Fruit fly (Drosophila melanogaster) whole organism, embryonic: ENCODE measurements around the gene Glyat.

Experiments
- Atf6 ChIP-seq: fragments of 200-800 bp; sonication (Bioruptor generic); IDR thresholded peaks from 2 replicates; pipeline ENCODE4 v1.3.6; 2022; ENCODE audit warnings: missing biosample characterization, missing genetic modification characterization
- Awh ChIP-seq: fragments of 200-800 bp; sonication (Bioruptor generic); IDR thresholded peaks from 2 replicates; pipeline ENCODE4, ENCODE4 v1.3.6; 2022; ENCODE audit warnings: missing biosample characterization, missing genetic modification characterization
- Bdp1 ChIP-seq: fragments of 200-800 bp; sonication (Bioruptor generic); optimal IDR thresholded peaks from 3 replicates; lab custom pipeline; 2016; ENCODE audit warnings: missing biosample characterization, missing genetic modification characterization
- C15 ChIP-seq: fragments of 200-800 bp; sonication (Bioruptor generic); IDR thresholded peaks from 3 replicates; pipeline ENCODE4 v1.3.6; 2022; ENCODE audit warnings: missing biosample characterization, missing genetic modification characterization
- CG10321 ChIP-seq: fragments of 200-800 bp; sonication (Bioruptor generic); IDR thresholded peaks from 2 replicates; pipeline ENCODE4 v1.3.6; 2022; ENCODE audit warnings: missing biosample characterization, missing genetic modification characterization
- CG10959 ChIP-seq: fragments of 200-800 bp; sonication (Bioruptor generic); IDR thresholded peaks from 2 replicates; pipeline ENCODE4 v1.3.6; 2022; ENCODE audit warnings: missing biosample characterization, missing genetic modification characterization
- CG11085 ChIP-seq: fragments of 200-800 bp; sonication (Bioruptor generic); IDR thresholded peaks from 2 replicates; pipeline ENCODE4 v1.3.6; 2022; ENCODE audit warnings: missing biosample characterization, missing genetic modification characterization
- CG11398 ChIP-seq: fragments of 200-800 bp; sonication (Bioruptor generic); optimal IDR thresholded peaks from 2 replicates; lab custom pipeline; 2016; ENCODE audit warnings: missing biosample characterization, missing genetic modification characterization
- CG11456 ChIP-seq: fragments of 200-800 bp; sonication (Bioruptor generic); IDR thresholded peaks from 3 replicates; pipeline ENCODE4 v1.3.6; 2022; ENCODE audit warnings: missing biosample characterization, missing genetic modification characterization
- CG12071 ChIP-seq: fragments of 200-800 bp; sonication (Bioruptor generic); optimal IDR thresholded peaks from 3 replicates; lab custom pipeline; 2018; ENCODE audit warnings: missing biosample characterization, mild to moderate bottlenecking, missing genetic modification characterization
- CG14667 ChIP-seq: fragments of 200-800 bp; sonication (Bioruptor generic); IDR thresholded peaks from 2 replicates; pipeline ENCODE4 v1.3.6; 2022; ENCODE audit warnings: missing biosample characterization, missing genetic modification characterization
- CG14965 ChIP-seq: fragments of 200-800 bp; sonication (Bioruptor generic); optimal IDR thresholded peaks from 2 replicates; lab custom pipeline; 2016; ENCODE audit warnings: missing biosample characterization, missing genetic modification characterization, borderline replicate concordance
- CG17385 ChIP-seq: fragments of 200-800 bp; sonication (Bioruptor generic); optimal IDR thresholded peaks from 3 replicates; lab custom pipeline; 2018; ENCODE audit warnings: missing biosample characterization, mild to moderate bottlenecking, missing genetic modification characterization
- CG17912 ChIP-seq: fragments of 200-800 bp; sonication (Bioruptor generic); optimal IDR thresholded peaks from 2 replicates; lab custom pipeline; 2018; ENCODE audit warnings: missing biosample characterization, mild to moderate bottlenecking, missing genetic modification characterization
- CG18619 ChIP-seq: fragments of 200-800 bp; sonication (Bioruptor generic); optimal IDR thresholded peaks from 3 replicates; lab custom pipeline; 2017; ENCODE audit warnings: missing biosample characterization, mild to moderate bottlenecking, missing genetic modification characterization
- CG2889 ChIP-seq: fragments of 200-800 bp; sonication (Bioruptor generic); IDR thresholded peaks from 3 replicates; pipeline ENCODE4 v1.3.6; 2022; ENCODE audit warnings: missing biosample characterization, missing genetic modification characterization
- CG33557 ChIP-seq: fragments of 200-800 bp; sonication (Bioruptor generic); optimal IDR thresholded peaks from 2 replicates; lab custom pipeline; 2019; ENCODE audit warnings: missing biosample characterization, mild to moderate bottlenecking, missing genetic modification characterization, moderate library complexity
- CG42726 ChIP-seq: fragments of 200-800 bp; sonication (Bioruptor generic); IDR thresholded peaks from 2 replicates; pipeline ENCODE4 v1.3.6; 2022; ENCODE audit warnings: missing biosample characterization, missing genetic modification characterization; ENCODE audit not compliant: partially characterized antibody
- CG4707 ChIP-seq: fragments of 200-800 bp; sonication (Bioruptor generic); optimal IDR thresholded peaks from 2 replicates; lab custom pipeline; 2018; ENCODE audit warnings: missing biosample characterization, mild to moderate bottlenecking, missing genetic modification characterization, moderate library complexity
- CG6689 ChIP-seq: fragments of 200-800 bp; sonication (Bioruptor generic); IDR thresholded peaks from 2 replicates; pipeline ENCODE4 v1.3.6; 2022; ENCODE audit warnings: missing biosample characterization, missing genetic modification characterization
- CG6791 ChIP-seq: fragments of 200-800 bp; sonication (Bioruptor generic); IDR thresholded peaks from 3 replicates; pipeline ENCODE4 v1.3.6; 2022; ENCODE audit warnings: missing biosample characterization, missing genetic modification characterization; ENCODE audit not compliant: partially characterized antibody
- CG6813 ChIP-seq: fragments of 200-800 bp; sonication (Bioruptor generic); optimal IDR thresholded peaks from 2 replicates; lab custom pipeline; 2017; ENCODE audit warnings: missing biosample characterization, missing genetic modification characterization, mild to moderate bottlenecking, moderate library complexity, missing genetic modification reagents
- CG7556 ChIP-seq: fragments of 200-800 bp; sonication (Bioruptor generic); optimal IDR thresholded peaks from 2 replicates; lab custom pipeline; 2017; ENCODE audit warnings: missing biosample characterization, mild to moderate bottlenecking, missing genetic modification characterization
- CG9817 ChIP-seq: fragments of 200-800 bp; sonication (Bioruptor generic); optimal IDR thresholded peaks from 2 replicates; lab custom pipeline; 2018; ENCODE audit warnings: missing biosample characterization, mild to moderate bottlenecking, missing genetic modification characterization, moderate library complexity
- CG9876 ChIP-seq: fragments of 200-800 bp; sonication (Bioruptor generic); optimal IDR thresholded peaks from 2 replicates; lab custom pipeline; 2016; ENCODE audit warnings: missing biosample characterization, missing genetic modification characterization
- CTCF ChIP-seq: fragments of 200-800 bp; sonication (Bioruptor generic); optimal IDR thresholded peaks from 2 replicates; lab custom pipeline; 2017; ENCODE audit warnings: missing biosample characterization, mild to moderate bottlenecking, missing genetic modification characterization, moderate library complexity
- CrebB ChIP-seq: fragments of 200-800 bp; sonication (Bioruptor generic); optimal IDR thresholded peaks from 3 replicates; lab custom pipeline; 2018; ENCODE audit warnings: missing biosample characterization, mild to moderate bottlenecking, missing genetic modification characterization
- HHEX ChIP-seq: fragments of 200-800 bp; sonication (Bioruptor generic); optimal IDR thresholded peaks from 3 replicates; lab custom pipeline; 2017; ENCODE audit warnings: missing biosample characterization, mild to moderate bottlenecking, missing genetic modification characterization, missing genetic modification reagents
- HLH54F ChIP-seq: fragments of 200-800 bp; sonication (Bioruptor generic); optimal IDR thresholded peaks from 3 replicates; lab custom pipeline; 2016; ENCODE audit warnings: missing biosample characterization, missing genetic modification characterization
- Hmx ChIP-seq: fragments of 200-800 bp; sonication (Bioruptor generic); optimal IDR thresholded peaks from 2 replicates; lab custom pipeline; 2016; ENCODE audit warnings: missing biosample characterization, missing genetic modification characterization
- Hr3 ChIP-seq: fragments of 200-800 bp; sonication (Bioruptor generic); optimal IDR thresholded peaks from 3 replicates; lab custom pipeline; 2016; ENCODE audit warnings: missing biosample characterization, missing genetic modification characterization
- Hsf ChIP-seq: fragments of 200-800 bp; sonication (Bioruptor generic); optimal IDR thresholded peaks from 3 replicates; lab custom pipeline; 2016; ENCODE audit warnings: missing biosample characterization, missing genetic modification characterization
- Lhr ChIP-seq: fragments of 200-800 bp; sonication (Bioruptor generic); optimal IDR thresholded peaks from 3 replicates; lab custom pipeline; 2017; ENCODE audit warnings: mild to moderate bottlenecking, missing biosample characterization, missing genetic modification reagents, missing genetic modification characterization
- PHDP ChIP-seq: fragments of 200-800 bp; sonication (Bioruptor generic); optimal IDR thresholded peaks from 3 replicates; lab custom pipeline; 2018; ENCODE audit warnings: missing biosample characterization, mild to moderate bottlenecking, missing genetic modification characterization, moderate library complexity
- Sox100B ChIP-seq: fragments of 200-800 bp; sonication (Bioruptor generic); optimal IDR thresholded peaks from 3 replicates; lab custom pipeline; 2018; ENCODE audit warnings: missing biosample characterization, mild to moderate bottlenecking, missing genetic modification characterization
- Sox102F ChIP-seq: fragments of 200-800 bp; sonication (Bioruptor generic); optimal IDR thresholded peaks from 2 replicates; lab custom pipeline; 2018; ENCODE audit warnings: missing biosample characterization, mild to moderate bottlenecking, missing genetic modification characterization, moderate library complexity
- Spps ChIP-seq: fragments of 200-800 bp; sonication (Bioruptor generic); optimal IDR thresholded peaks from 2 replicates; lab custom pipeline; 2018; ENCODE audit warnings: missing biosample characterization, mild to moderate bottlenecking, missing genetic modification characterization
- TFAM ChIP-seq: fragments of 200-800 bp; sonication (Bioruptor generic); optimal IDR thresholded peaks from 2 replicates; lab custom pipeline; 2017; ENCODE audit warnings: missing biosample characterization, missing genetic modification characterization, inconsistent platforms
- Taf1 ChIP-seq: fragments of 200-800 bp; sonication (Bioruptor generic); IDR thresholded peaks from 2 replicates; pipeline ENCODE4 v1.3.6; 2022; ENCODE audit warnings: missing biosample characterization, missing genetic modification characterization
- az2 ChIP-seq: fragments of 200-800 bp; sonication (Bioruptor generic); optimal IDR thresholded peaks from 3 replicates; lab custom pipeline; 2016; ENCODE audit warnings: missing biosample characterization, missing genetic modification characterization
- br ChIP-seq: fragments of >200 bp; optimal IDR thresholded peaks from 2 replicates; lab custom pipeline; 2017
- fd96Cb ChIP-seq: fragments of 200-800 bp; sonication (Bioruptor generic); optimal IDR thresholded peaks from 2 replicates; lab custom pipeline; 2018; ENCODE audit warnings: missing biosample characterization, mild to moderate bottlenecking, missing genetic modification characterization, moderate library complexity
- ftz-f1 ChIP-seq: fragments of 200-800 bp; sonication (Bioruptor generic); optimal IDR thresholded peaks from 2 replicates; lab custom pipeline; 2016; ENCODE audit warnings: missing biosample characterization, missing genetic modification characterization
- grau ChIP-seq: fragments of 200-800 bp; optimal IDR thresholded peaks from 3 replicates; lab custom pipeline; 2019; ENCODE audit warnings: missing biosample characterization, mild to moderate bottlenecking, missing genetic modification characterization, moderate library complexity
- jumu ChIP-seq: fragments of 200-800 bp; sonication (Bioruptor generic); optimal IDR thresholded peaks from 3 replicates; lab custom pipeline; 2016; ENCODE audit warnings: missing biosample characterization, missing genetic modification characterization
- kni ChIP-seq: fragments of 200-800 bp; sonication (Bioruptor generic); optimal IDR thresholded peaks from 3 replicates; lab custom pipeline; 2017; ENCODE audit warnings: mild to moderate bottlenecking, missing biosample characterization, missing genetic modification reagents, missing genetic modification characterization
- mld ChIP-seq: fragments of 200-800 bp; sonication (Bioruptor generic); IDR thresholded peaks from 3 replicates; pipeline ENCODE4 v1.3.6; 2022; ENCODE audit warnings: missing biosample characterization, missing genetic modification characterization; ENCODE audit not compliant: partially characterized antibody
- pzg ChIP-seq: fragments of 200-800 bp; sonication (Bioruptor generic); optimal IDR thresholded peaks from 3 replicates; lab custom pipeline; 2018; ENCODE audit warnings: missing biosample characterization, mild to moderate bottlenecking, missing genetic modification characterization, moderate library complexity
- repo ChIP-seq: fragments of 200-800 bp; sonication (Bioruptor generic); optimal IDR thresholded peaks from 2 replicates; lab custom pipeline; 2016; ENCODE audit warnings: missing biosample characterization, missing genetic modification characterization
- schlank ChIP-seq: fragments of 200-800 bp; sonication (Bioruptor generic); optimal IDR thresholded peaks from 2 replicates; lab custom pipeline; 2018; ENCODE audit warnings: missing biosample characterization, mild to moderate bottlenecking, missing genetic modification characterization
- scrt ChIP-seq: fragments of 200-800 bp; sonication (Bioruptor generic); optimal IDR thresholded peaks from 2 replicates; lab custom pipeline; 2018; ENCODE audit warnings: missing biosample characterization, mild to moderate bottlenecking, missing genetic modification characterization, moderate library complexity
- sim ChIP-seq: fragments of 200-800 bp; sonication (Bioruptor generic); IDR thresholded peaks from 2 replicates; pipeline ENCODE4 v1.3.6; 2022; ENCODE audit warnings: missing biosample characterization, missing genetic modification characterization

Glyat gene

dm6 chr2L:7998655-7999054, 11.8 kb downstream of the Glyat start, which contains the start of gene Sirup (continued):
- TF ChIP-seq scrt (GFP tag; lab: Kevin White, UChicago) = no peak
- no peak for TF ChIP-seq mld (GFP tag; lab: Robert Waterston, UW)
- no peak for TF ChIP-seq C15
- TF ChIP-seq jumu = no peak
- no peak for TF ChIP-seq schlank (tag; lab: Kevin White, UChicago)
- TF ChIP-seq CG12071 (GFP tag; lab: Kevin White, UChicago) = no peak
- no peak for TF ChIP-seq CG4707
- TF ChIP-seq CG6813 (GFP tag; lab: Kevin White, UChicago) = no peak
- TF ChIP-seq CrebB (tag; lab: Kevin White, UChicago) = no peak
- TF ChIP-seq HHEX (GFP tag; lab: Kevin White, UChicago) = no peak
- TF ChIP-seq CG10959 = 0 out of 2 replicates have a peak, but pooled peaks have one; percentile 28
- no peak for TF ChIP-seq CG18619
- no peak for TF ChIP-seq CG33557 (GFP tag; lab: Kevin White, UChicago)
- TF ChIP-seq CG10321 (GFP tag; lab: Robert Waterston, UW) = no peak
- no peak for TF ChIP-seq CG9817
- no peak for TF ChIP-seq CG7556 (GFP tag; lab: Kevin White, UChicago)
- TF ChIP-seq Hmx (GFP tag; lab: Kevin White, UChicago) = no peak
- TF ChIP-seq Taf1 = no peak
- TF ChIP-seq repo (GFP tag; lab: Kevin White, UChicago) = no peak
- TF ChIP-seq grau (tag; lab: Kevin White, UChicago) = no peak
- TF ChIP-seq CG14965 (GFP tag; lab: Kevin White, UChicago) = no peak
- no peak for TF ChIP-seq CG9876 (GFP tag; lab: Kevin White, UChicago)
- no peak for TF ChIP-seq Hsf (GFP tag; lab: Kevin White, UChicago)
- TF ChIP-seq Spps (tag; lab: Kevin White, UChicago) = no peak
- peak; percentile 11 for TF ChIP-seq CG17912 (GFP tag; lab: Kevin White, UChicago)
- peak; percentile 2 for TF ChIP-seq ftz-f1
- TF ChIP-seq br (lab: Kevin White, UChicago) = no peak
- TF ChIP-seq pzg = peak; percentile 92
- no peak for TF ChIP-seq CG14667 (GFP tag; lab: Robert Waterston, UW)
- TF ChIP-seq CG11085 (GFP tag; lab: Robert Waterston, UW) = no peak
- TF ChIP-seq CG6791 (GFP tag; lab: Robert Waterston, UW) = peak; percentile 63; the same call in 2 of the 3 replicates
- no peak for TF ChIP-seq TFAM (GFP tag; lab: Kevin White, UChicago)
- TF ChIP-seq Sox102F (GFP tag; lab: Kevin White, UChicago) = no peak
- TF ChIP-seq HLH54F (GFP tag; lab: Kevin White, UChicago) = no peak
- TF ChIP-seq Atf6 = no peak
- no peak for TF ChIP-seq az2 (GFP tag; lab: Kevin White, UChicago)
- peak; percentile 70 for TF ChIP-seq CTCF (GFP tag; lab: Kevin White, UChicago)
- peak; percentile 79 for TF ChIP-seq Lhr (GFP tag; lab: Kevin White, UChicago)
- TF ChIP-seq CG2889 = no peak
- TF ChIP-seq Bdp1 (GFP tag; lab: Kevin White, UChicago) = no peak
- TF ChIP-seq Sox100B = no peak
- TF ChIP-seq CG11398 (GFP tag; lab: Kevin White, UChicago) = no peak
- peak; percentile 64; the same call in 1 of the 2 replicates for TF ChIP-seq CG42726 (GFP tag; lab: Robert Waterston, UW)
- no peak for TF ChIP-seq PHDP (tag; lab: Kevin White, UChicago)
- peak; percentile 18; the same call in 1 of the 3 replicates for TF ChIP-seq CG11456 (GFP tag; lab: Robert Waterston, UW)
- TF ChIP-seq CG6689 (GFP tag; lab: Robert Waterston, UW) = no peak
- TF ChIP-seq Awh (GFP tag; lab: Robert Waterston, UW) = no peak
- TF ChIP-seq sim (GFP tag; lab: Robert Waterston, UW) = no peak
- no peak for TF ChIP-seq fd96Cb
- TF ChIP-seq Hr3 (GFP tag; lab: Kevin White, UChicago) = no peak
- no peak for TF ChIP-seq CG17385
- no peak for TF ChIP-seq kni
